Worm (Caenorhabditis elegans) whole organism, L3 larva: ENCODE data around the gene pigm-1.

Source experiments
- aly-2 ChIP-seq: fragments of 150-350 bp; optimal IDR thresholded peaks from 2 replicates; lab custom pipeline; 2014; ENCODE audit warnings: missing biosample characterization, missing genetic modification characterization
- ceh-28 ChIP-seq: fragments of 150-350 bp; optimal IDR thresholded peaks from 2 replicates; lab custom pipeline; 2014; ENCODE audit warnings: missing biosample characterization, missing genetic modification reagents, missing genetic modification characterization
- elt-2 ChIP-seq: sonication (generic microtip); optimal IDR thresholded peaks from 2 replicates; lab custom pipeline; 2016; ENCODE audit warnings: missing genetic modification reagents, mild to moderate bottlenecking, missing genetic modification characterization, missing compliant biosample characterization
- fos-1 ChIP-seq: fragments of 150-350 bp; optimal IDR thresholded peaks from 2 replicates; lab custom pipeline; 2014; ENCODE audit warnings: missing biosample characterization, missing genetic modification characterization
- lsy-12 ChIP-seq: sonication (generic microtip); optimal IDR thresholded peaks from 2 replicates; lab custom pipeline; 2016; ENCODE audit warnings: mild to moderate bottlenecking, missing genetic modification characterization, missing compliant biosample characterization
- nhr-11 ChIP-seq: fragments of 150-350 bp; optimal IDR thresholded peaks from 2 replicates; lab custom pipeline; 2014; ENCODE audit warnings: missing biosample characterization, missing genetic modification characterization
- nhr-23 ChIP-seq: fragments of 150-350 bp; optimal IDR thresholded peaks from 2 replicates; lab custom pipeline; 2014; ENCODE audit warnings: missing biosample characterization, missing genetic modification reagents, missing genetic modification characterization
- nhr-25 ChIP-seq: sonication (generic microtip); optimal IDR thresholded peaks from 2 replicates; lab custom pipeline; 2017; ENCODE audit warnings: missing biosample characterization, missing genetic modification characterization
- nhr-76 ChIP-seq: fragments of 150-350 bp; sonication (generic microtip); optimal IDR thresholded peaks from 5 replicates; lab custom pipeline; 2014; ENCODE audit warnings: missing biosample characterization, missing genetic modification characterization
- nhr-77 ChIP-seq: fragments of 150-350 bp; optimal IDR thresholded peaks from 2 replicates; lab custom pipeline; 2014; ENCODE audit warnings: missing biosample characterization, missing genetic modification characterization
- pha-4 ChIP-seq: fragments of 150-350 bp; optimal IDR thresholded peaks from 2 replicates; lab custom pipeline; 2014; ENCODE audit warnings: missing biosample characterization, missing genetic modification reagents, missing genetic modification characterization
- tbx-2 ChIP-seq: sonication (generic microtip); optimal IDR thresholded peaks from 2 replicates; lab custom pipeline; 2016; ENCODE audit warnings: mild to moderate bottlenecking, missing genetic modification characterization, missing compliant biosample characterization
- unc-62 ChIP-seq: fragments of 150-350 bp; sonication (generic microtip); optimal IDR thresholded peaks from 4 replicates; lab custom pipeline; 2014; ENCODE audit warnings: missing biosample characterization, missing genetic modification reagents, missing genetic modification characterization
- ztf-4 ChIP-seq: fragments of 150-350 bp; optimal IDR thresholded peaks from 2 replicates; lab custom pipeline; 2014; ENCODE audit warnings: missing biosample characterization, missing genetic modification characterization

DNA sequence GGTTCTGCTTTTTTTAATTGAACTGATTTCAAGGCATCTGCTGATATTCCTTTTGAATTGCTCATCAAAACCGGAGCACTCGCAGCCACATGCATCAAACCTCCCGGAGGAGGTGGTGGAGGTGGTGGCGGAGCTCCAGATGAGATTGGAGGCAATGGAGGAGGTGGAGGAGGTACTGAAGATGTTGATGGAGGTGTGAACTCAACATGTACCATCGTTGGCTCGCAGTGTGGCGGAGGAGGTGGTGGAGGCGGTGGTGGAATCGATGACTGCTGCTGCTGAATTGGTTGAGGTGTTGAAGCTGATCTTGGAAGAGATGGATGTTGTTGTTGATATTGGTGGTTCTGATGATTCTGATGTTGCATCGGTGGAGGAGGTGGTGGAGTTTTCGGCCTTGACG, 38.7 kb downstream of the pigm-1 start:
- no peak for TF ChIP-seq elt-2
- TF ChIP-seq nhr-25 = no peak
- TF ChIP-seq nhr-76 (tag; lab: Kevin White, UChicago) = no peak
- no peak for TF ChIP-seq pha-4 (tag; lab: Kevin White, UChicago)
- no peak for TF ChIP-seq unc-62 (GFP tag; lab: Kevin White, UChicago)
- TF ChIP-seq nhr-23 = no peak
- TF ChIP-seq nhr-11 (tag; lab: Kevin White, UChicago) = no peak
- no peak for TF ChIP-seq tbx-2 (tag; lab: Kevin White, UChicago)
- TF ChIP-seq lsy-12 = no peak
- TF ChIP-seq nhr-77 (tag; lab: Kevin White, UChicago) = no peak
- TF ChIP-seq fos-1 = no peak
- TF ChIP-seq ztf-4 (tag; lab: Kevin White, UChicago) = no peak
- TF ChIP-seq aly-2 = no peak
- TF ChIP-seq ceh-28 = no peak
